Worm (Caenorhabditis elegans) whole organism, L3 larva: ENCODE measurements around the gene W04D12.1.

Source experiments
- R02D3.7 ChIP-seq: fragments of 150-350 bp; optimal IDR thresholded peaks from 2 replicates; lab custom pipeline; 2014; ENCODE audit warnings: missing biosample characterization, missing genetic modification characterization
- ceh-28 ChIP-seq: fragments of 150-350 bp; optimal IDR thresholded peaks from 2 replicates; lab custom pipeline; 2014; ENCODE audit warnings: missing biosample characterization, missing genetic modification reagents, missing genetic modification characterization
- ceh-82 ChIP-seq: fragments of 150-350 bp; optimal IDR thresholded peaks from 2 replicates; lab custom pipeline; 2014; ENCODE audit warnings: missing biosample characterization, missing genetic modification characterization
- ceh-9 ChIP-seq: sonication (generic microtip); optimal IDR thresholded peaks from 2 replicates; lab custom pipeline; 2018; ENCODE audit warnings: missing biosample characterization, missing genetic modification characterization
- egl-5 ChIP-seq: fragments of 150-350 bp; optimal IDR thresholded peaks from 2 replicates; lab custom pipeline; 2017; ENCODE audit warnings: missing biosample characterization, missing genetic modification reagents, missing genetic modification characterization, inconsistent platforms
- elt-1 ChIP-seq: fragments of 150-350 bp; optimal IDR thresholded peaks from 2 replicates; lab custom pipeline; 2014; ENCODE audit warnings: missing biosample characterization, missing genetic modification characterization
- elt-2 ChIP-seq: sonication (generic microtip); optimal IDR thresholded peaks from 2 replicates; lab custom pipeline; 2016; ENCODE audit warnings: missing genetic modification reagents, mild to moderate bottlenecking, missing genetic modification characterization, missing compliant biosample characterization
- elt-3 ChIP-seq, 3 experiments: fragments of 150-350 bp in 1 of 3; sonication (generic microtip) in 2 of 3; optimal IDR thresholded peaks; 2 replicates in 2 of 3; 4 replicates in 1 of 3; lab custom pipeline; 2014 to 2017; ENCODE audit warnings: missing biosample characterization in 3 of 3, missing genetic modification characterization in 3 of 3
- fkh-2 ChIP-seq: fragments of 150-350 bp; optimal IDR thresholded peaks from 2 replicates; lab custom pipeline; 2014; ENCODE audit warnings: missing biosample characterization, missing genetic modification reagents, missing genetic modification characterization
- hmg-11 ChIP-seq: sonication (generic microtip); optimal IDR thresholded peaks from 2 replicates; lab custom pipeline; 2016; ENCODE audit warnings: missing genetic modification characterization, missing compliant biosample characterization
- jun-1 ChIP-seq: fragments of 150-350 bp; optimal IDR thresholded peaks from 2 replicates; lab custom pipeline; 2014; ENCODE audit warnings: missing biosample characterization, missing genetic modification reagents, missing genetic modification characterization
- lin-15B ChIP-seq: fragments of 150-350 bp; optimal IDR thresholded peaks from 2 replicates; lab custom pipeline; 2014; ENCODE audit warnings: missing biosample characterization, missing genetic modification characterization
- lsy-12 ChIP-seq: sonication (generic microtip); optimal IDR thresholded peaks from 2 replicates; lab custom pipeline; 2016; ENCODE audit warnings: mild to moderate bottlenecking, missing genetic modification characterization, missing compliant biosample characterization
- mdl-1 ChIP-seq: fragments of 150-350 bp; optimal IDR thresholded peaks from 2 replicates; lab custom pipeline; 2014; ENCODE audit warnings: missing biosample characterization, missing genetic modification characterization
- mml-1 ChIP-seq: fragments of 150-350 bp; sonication (generic microtip); optimal IDR thresholded peaks from 3 replicates; lab custom pipeline; 2014; ENCODE audit warnings: missing biosample characterization, missing genetic modification characterization
- nfya-1 ChIP-seq: sonication (generic microtip); optimal IDR thresholded peaks from 2 replicates; lab custom pipeline; 2017; ENCODE audit warnings: missing genetic modification characterization, mild to moderate bottlenecking, missing compliant biosample characterization, antibody characterized with exemption, moderate library complexity; ENCODE audit not compliant: insufficient read depth
- nhr-11 ChIP-seq: fragments of 150-350 bp; optimal IDR thresholded peaks from 2 replicates; lab custom pipeline; 2014; ENCODE audit warnings: missing biosample characterization, missing genetic modification characterization
- nhr-12 ChIP-seq: fragments of 150-350 bp; optimal IDR thresholded peaks from 2 replicates; lab custom pipeline; 2014; ENCODE audit warnings: missing biosample characterization, missing genetic modification characterization
- nhr-23 ChIP-seq: fragments of 150-350 bp; optimal IDR thresholded peaks from 2 replicates; lab custom pipeline; 2014; ENCODE audit warnings: missing biosample characterization, missing genetic modification reagents, missing genetic modification characterization
- nhr-237 ChIP-seq: fragments of 150-350 bp; optimal IDR thresholded peaks from 2 replicates; lab custom pipeline; 2014; ENCODE audit warnings: missing biosample characterization, missing genetic modification characterization
- nhr-25 ChIP-seq: sonication (generic microtip); optimal IDR thresholded peaks from 2 replicates; lab custom pipeline; 2017; ENCODE audit warnings: missing biosample characterization, missing genetic modification characterization
- nhr-28 ChIP-seq: fragments of 150-350 bp; optimal IDR thresholded peaks from 2 replicates; lab custom pipeline; 2014; ENCODE audit warnings: missing biosample characterization, missing genetic modification characterization
- nhr-43 ChIP-seq: sonication (generic microtip); optimal IDR thresholded peaks from 2 replicates; lab custom pipeline; 2016; ENCODE audit warnings: mild to moderate bottlenecking, missing genetic modification characterization, missing compliant biosample characterization; ENCODE audit not compliant: poor library complexity, severe bottlenecking
- pha-4 ChIP-seq: fragments of 150-350 bp; optimal IDR thresholded peaks from 2 replicates; lab custom pipeline; 2014; ENCODE audit warnings: missing biosample characterization, missing genetic modification reagents, missing genetic modification characterization
- sea-2 ChIP-seq: fragments of 150-350 bp; sonication (generic microtip); optimal IDR thresholded peaks from 4 replicates; lab custom pipeline; 2014; ENCODE audit warnings: missing biosample characterization, missing genetic modification reagents, missing genetic modification characterization
- snpc-4 ChIP-seq: fragments of 150-350 bp; optimal IDR thresholded peaks from 2 replicates; lab custom pipeline; 2014; ENCODE audit warnings: missing biosample characterization, missing genetic modification characterization
- tbx-2 ChIP-seq: sonication (generic microtip); optimal IDR thresholded peaks from 2 replicates; lab custom pipeline; 2016; ENCODE audit warnings: mild to moderate bottlenecking, missing genetic modification characterization, missing compliant biosample characterization
- unc-39 ChIP-seq: sonication (generic microtip); optimal IDR thresholded peaks from 4 replicates; lab custom pipeline; 2017; ENCODE audit warnings: missing biosample characterization, missing genetic modification characterization
- unc-62 ChIP-seq: fragments of 150-350 bp; sonication (generic microtip); optimal IDR thresholded peaks from 4 replicates; lab custom pipeline; 2014; ENCODE audit warnings: missing biosample characterization, missing genetic modification reagents, missing genetic modification characterization
- zag-1 ChIP-seq: fragments of 150-350 bp; optimal IDR thresholded peaks from 2 replicates; lab custom pipeline; 2014; ENCODE audit warnings: missing biosample characterization, missing genetic modification characterization
- ztf-11 ChIP-seq: fragments of 150-350 bp; optimal IDR thresholded peaks from 2 replicates; lab custom pipeline; 2014; ENCODE audit warnings: missing biosample characterization, missing genetic modification characterization
- ztf-4 ChIP-seq: fragments of 150-350 bp; optimal IDR thresholded peaks from 2 replicates; lab custom pipeline; 2014; ENCODE audit warnings: missing biosample characterization, missing genetic modification characterization

W04D12.1 gene

DNA sequence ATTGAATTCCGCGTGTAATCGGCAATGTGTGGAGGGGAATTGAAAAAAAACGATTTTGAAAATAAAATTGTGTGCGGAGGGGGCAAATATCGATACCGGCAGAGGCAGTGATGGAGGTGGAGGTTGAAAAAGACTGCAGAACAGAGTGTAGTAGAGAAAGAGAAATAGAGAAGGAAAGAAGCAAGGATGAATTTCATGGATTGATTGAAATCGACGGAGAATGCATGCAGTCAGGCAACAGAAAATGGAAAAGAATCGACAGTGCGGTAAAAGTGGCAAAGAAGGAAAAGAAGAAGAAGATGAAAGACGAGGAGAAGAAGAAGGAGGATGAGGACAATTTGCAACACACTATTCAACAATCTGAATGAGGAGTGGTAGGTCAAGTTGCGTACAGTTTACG lies at the start of gene W04D12.1:
W04D12.1 (plus strand) TSS at position 111 of the 400 bp plus-strand sequence.
- TF ChIP-seq sea-2 (GFP tag; lab: Kevin White, UChicago): no peak
- TF ChIP-seq nhr-23 (tag; lab: Kevin White, UChicago): peak; percentile 8
- peak; percentile 11 for TF ChIP-seq ceh-28 (tag; lab: Kevin White, UChicago)
- peak; percentile 43 for TF ChIP-seq pha-4 (tag; lab: Kevin White, UChicago)
- TF ChIP-seq tbx-2: no peak
- peak; percentile 19 for TF ChIP-seq nfya-1 (tag; lab: Kevin White, UChicago)

DNA sequence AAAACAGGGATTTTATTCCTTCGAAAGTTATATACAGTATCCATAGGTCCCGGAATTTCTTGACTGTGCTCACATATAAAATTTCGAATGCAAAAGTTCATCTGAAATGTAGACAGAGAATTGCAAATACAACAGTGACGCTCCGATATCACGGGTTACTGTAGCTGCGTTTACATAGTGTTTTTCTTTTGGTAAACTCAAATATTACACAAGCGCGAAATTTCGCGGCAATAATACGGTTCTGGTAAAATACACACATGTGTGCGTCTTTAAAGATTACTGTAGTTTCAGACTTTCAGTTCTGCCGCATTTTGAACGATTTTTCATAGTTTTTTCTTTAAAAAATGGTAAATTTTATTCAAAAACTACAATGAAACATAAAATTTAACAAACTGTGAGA lies 46.2 kb upstream of the W04D12.1 start, which contains the start of gene rev-3:
rev-3 (minus strand) TSS at position 101 of the 400 bp plus-strand sequence.
- TF ChIP-seq ceh-9 (tag; lab: Kevin White, UChicago) (no peak), nhr-28 (tag; lab: Kevin White, UChicago) (no peak), egl-5 (tag; lab: Kevin White, UChicago) (no peak), jun-1 (tag; lab: Kevin White, UChicago) (no peak), elt-1 (no peak), lsy-12 (tag; lab: Kevin White, UChicago) (no peak), sea-2 (GFP tag; lab: Kevin White, UChicago) (no peak), ceh-82 (tag; lab: Kevin White, UChicago) (no peak), nhr-23 (tag; lab: Kevin White, UChicago) (no peak), fkh-2 (no peak), nfya-1 (tag; lab: Kevin White, UChicago) (no peak), pha-4 (tag; lab: Kevin White, UChicago) (no peak), nhr-25 (tag; lab: Kevin White, UChicago) (no peak), ztf-11 (tag; lab: Kevin White, UChicago) (no peak), unc-39 (tag; lab: Kevin White, UChicago) (no peak), unc-62 (GFP tag; lab: Kevin White, UChicago) (no peak), nhr-237 (no peak), mdl-1 (no peak), nhr-43 (tag; lab: Kevin White, UChicago) (no peak), zag-1 (tag; lab: Kevin White, UChicago) (no peak)

DNA sequence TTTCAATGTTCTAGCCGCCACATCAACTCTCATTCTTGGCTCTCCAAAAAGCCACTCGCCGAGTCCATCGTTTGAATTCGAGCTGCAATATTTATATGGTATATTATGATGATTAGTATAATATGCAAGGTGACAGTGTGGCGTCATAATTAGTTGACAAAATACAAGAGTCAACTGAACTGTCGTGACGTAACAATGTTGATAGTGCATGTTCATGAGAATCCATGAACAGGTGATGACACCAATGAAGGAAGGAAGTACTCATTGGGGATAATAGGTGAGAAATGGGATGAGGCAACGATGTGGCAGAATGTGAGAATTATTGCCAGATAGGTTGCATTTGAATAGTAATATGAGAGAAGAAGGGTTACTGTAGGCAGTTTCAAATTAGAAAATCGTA lies 41.7 kb upstream of the W04D12.1 start:
- TF ChIP-seq ztf-11 (tag; lab: Kevin White, UChicago) (no peak), ztf-4 (no peak), snpc-4 (no peak), mml-1 (tag; lab: Kevin White, UChicago) (no peak), nhr-12 (tag; lab: Kevin White, UChicago) (no peak), lsy-12 (tag; lab: Kevin White, UChicago) (no peak), ceh-9 (tag; lab: Kevin White, UChicago) (no peak), R02D3.7 (tag; lab: Kevin White, UChicago) (no peak), elt-2 (tag; lab: Kevin White, UChicago) (no peak), nhr-28 (tag; lab: Kevin White, UChicago) (no peak), ceh-28 (tag; lab: Kevin White, UChicago) (no peak), elt-3 (tag; optimal IDR thresholded peaks at IDR 0.05; lab: Kevin White, UChicago) (no peak), nhr-11 (tag; lab: Kevin White, UChicago) (no peak)

DNA sequence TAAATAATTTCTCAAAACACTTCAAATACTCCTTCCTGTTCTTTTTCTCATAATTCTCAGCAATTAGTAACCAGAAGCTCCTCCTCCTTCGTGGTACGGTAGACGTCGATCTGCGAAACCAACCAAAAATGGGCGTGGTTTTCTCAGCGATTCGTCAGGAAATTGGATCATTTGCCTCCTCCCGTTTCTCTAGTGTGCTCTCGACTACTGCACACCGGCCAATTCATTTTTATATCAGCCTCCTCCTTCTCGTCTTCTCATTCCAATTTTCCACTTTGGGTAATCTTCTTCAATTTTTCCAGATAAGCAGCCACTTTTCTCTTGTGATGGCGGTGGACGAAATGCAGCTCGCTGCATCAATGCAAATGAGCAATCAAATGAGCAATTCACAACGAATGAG lies 38.0 kb upstream of the W04D12.1 start, which contains the start of gene ceh-10:
ceh-10 (plus strand) TSS at position 301 of the 400 bp plus-strand sequence.
- TF ChIP-seq nhr-12 (tag; lab: Kevin White, UChicago): no peak
- no peak for TF ChIP-seq snpc-4
- no peak for TF ChIP-seq tbx-2
- TF ChIP-seq ztf-11 (tag; lab: Kevin White, UChicago): no peak
- TF ChIP-seq hmg-11: no peak

DNA sequence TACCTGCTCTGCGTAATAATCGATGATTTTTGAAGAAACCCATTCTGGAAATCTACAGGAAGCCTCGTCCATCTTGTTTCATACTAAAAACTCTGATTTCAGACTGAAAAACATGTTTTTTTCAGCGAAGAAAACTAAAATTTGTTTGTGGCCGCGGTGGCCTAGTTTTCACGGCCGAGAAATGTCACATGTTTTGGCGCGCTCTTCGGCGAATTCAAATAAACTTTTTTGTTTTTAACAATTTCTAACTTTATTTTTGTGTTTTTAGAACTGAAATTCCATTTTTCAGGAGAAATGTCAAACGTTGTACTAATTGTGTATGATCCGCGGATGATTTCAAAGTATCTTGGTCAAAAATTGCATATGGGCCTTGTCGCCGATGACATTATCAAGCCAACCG lies 33.8 kb upstream of the W04D12.1 start, which contains the start of the genes polq-1 and him-10:
polq-1 (minus strand) TSS at position 190 of the 400 bp plus-strand sequence.
him-10 (plus strand) TSS at position 290 of the 400 bp plus-strand sequence.
- no peak for TF ChIP-seq unc-39 (tag; lab: Kevin White, UChicago)
- no peak for TF ChIP-seq mml-1 (tag; lab: Kevin White, UChicago)
- peak; percentile 20 for TF ChIP-seq lin-15B (tag; lab: Kevin White, UChicago)
- TF ChIP-seq nfya-1 (tag; lab: Kevin White, UChicago): peak; percentile 42
